Worm (Caenorhabditis elegans): Measurements from ENCODE around the gene R08F11.1.

Gene R08F11.1

DNA sequence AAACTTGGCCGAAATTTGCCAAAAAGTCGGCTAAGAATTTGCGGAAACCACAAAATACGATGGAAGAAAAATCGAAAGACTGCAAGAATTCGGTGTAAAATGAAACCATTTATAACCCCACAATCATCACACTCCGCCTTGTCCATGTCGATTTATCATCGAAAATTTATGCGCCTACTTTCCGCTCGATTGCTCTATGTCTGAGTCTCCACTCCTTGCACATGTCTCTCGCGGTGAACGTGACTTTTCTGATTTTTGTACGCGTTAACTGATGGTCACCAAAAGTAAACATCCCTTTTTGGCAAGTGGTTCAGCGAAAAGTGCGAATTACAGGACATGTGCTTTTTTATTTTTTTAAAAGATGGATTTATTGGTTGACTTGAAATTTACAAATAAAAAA, 7.1 kb downstream of the R08F11.1 start:
- TF ChIP-seq eor-1 (tag; optimal IDR thresholded peaks at IDR 0.05) = no peak
- no peak for TF ChIP-seq nhr-67 (tag; optimal IDR thresholded peaks at IDR 0.05)
- TF ChIP-seq ama-1 (optimal IDR thresholded peaks at IDR 0.05) = no peak
- no peak for TF ChIP-seq hmg-11 (tag; optimal IDR thresholded peaks at IDR 0.05)
- no peak for TF ChIP-seq snpc-4 (tag; optimal IDR thresholded peaks at IDR 0.05)
- TF ChIP-seq pha-4 (tag; optimal IDR thresholded peaks at IDR 0.05) = peak; percentile 71
- TF ChIP-seq elt-2 (tag; optimal IDR thresholded peaks at IDR 0.05) = peak; percentile 62
- no peak for TF ChIP-seq ceh-16 (tag; optimal IDR thresholded peaks at IDR 0.05)
- peak; percentile 91 for TF ChIP-seq pqm-1 (tag; optimal IDR thresholded peaks at IDR 0.05)
- no peak for TF ChIP-seq nhr-76 (tag; optimal IDR thresholded peaks at IDR 0.05)
- no peak for TF ChIP-seq ztf-11 (tag; optimal IDR thresholded peaks at IDR 0.05)
- no peak for TF ChIP-seq ceh-28 (tag; optimal IDR thresholded peaks at IDR 0.05)
- TF ChIP-seq unc-39 (tag; optimal IDR thresholded peaks at IDR 0.05) = no peak

- TF ChIP-seq aly-2 (tag; optimal IDR thresholded peaks at IDR 0.05) = no peak
- no peak for TF ChIP-seq ztf-4 (tag; optimal IDR thresholded peaks at IDR 0.05)
- no peak for TF ChIP-seq mdl-1 (tag; optimal IDR thresholded peaks at IDR 0.05)
- TF ChIP-seq nhr-25 (tag; optimal IDR thresholded peaks at IDR 0.05) = no peak
- no peak for TF ChIP-seq nhr-11 (tag; optimal IDR thresholded peaks at IDR 0.05)
Measured at ce11 chrV:3776086-3776589, 7.9 kb downstream of the R08F11.1 start, which contains the start of gene cysl-3. cysl-3 (minus strand) TSS chrV:3776136.

DNA sequence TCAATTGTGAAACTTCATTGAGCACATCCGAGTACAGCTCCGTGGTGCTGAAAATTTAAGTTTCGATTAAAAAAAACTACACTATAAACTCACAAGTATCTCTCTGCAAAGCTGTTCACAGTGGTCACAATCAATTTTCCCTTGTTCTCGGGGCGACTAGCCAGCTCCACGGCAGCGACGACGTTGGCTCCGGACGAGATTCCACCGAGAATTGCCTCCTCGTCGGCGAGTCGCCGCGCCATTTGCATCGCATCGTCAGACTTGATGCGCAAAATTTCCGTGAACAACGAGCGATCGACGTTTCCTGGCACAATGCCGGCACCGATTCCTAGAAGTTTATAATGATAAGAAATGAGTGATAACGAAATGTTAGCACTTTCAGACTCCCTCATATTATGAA, 9.4 kb downstream of the R08F11.1 start:
- TF ChIP-seq ceh-82 (tag; optimal IDR thresholded peaks at IDR 0.05) (no peak), aly-2 (tag; optimal IDR thresholded peaks at IDR 0.05) (no peak), nhr-12 (tag; optimal IDR thresholded peaks at IDR 0.05) (no peak), ama-1 (optimal IDR thresholded peaks at IDR 0.05) (peak; percentile 78), elt-2 (tag; optimal IDR thresholded peaks at IDR 0.05) (peak; percentile 19), pqm-1 (tag; optimal IDR thresholded peaks at IDR 0.05) (peak; percentile 14), fkh-2 (tag; optimal IDR thresholded peaks at IDR 0.05) (no peak)

ce11 chrV:3773618-3774017, 10.4 kb downstream of the R08F11.1 start:
- no peak for TF ChIP-seq nhr-12 (tag; optimal IDR thresholded peaks at IDR 0.05)
- no peak for TF ChIP-seq nhr-237 (tag; optimal IDR thresholded peaks at IDR 0.05)
- TF ChIP-seq lsy-12 (tag; optimal IDR thresholded peaks at IDR 0.05) = no peak
- no peak for TF ChIP-seq R02D3.7 (tag; optimal IDR thresholded peaks at IDR 0.05)
- no peak for TF ChIP-seq egl-27 (tag; optimal IDR thresholded peaks at IDR 0.05)
- no peak for TF ChIP-seq mml-1 (tag; optimal IDR thresholded peaks at IDR 0.05)
- TF ChIP-seq skn-1 (tag; optimal IDR thresholded peaks at IDR 0.05) = no peak
- TF ChIP-seq pqm-1 (tag; optimal IDR thresholded peaks at IDR 0.05) = no peak

ce11 chrV:3771437-3772256, 12.4 kb downstream of the R08F11.1 start, which contains the start of the genes R08E5.1 and rips-1:
R08E5.1 (minus strand) TSS chrV:3771518.
rips-1 (plus strand) TSS chrV:3772021.
- TF ChIP-seq egl-5 (tag; optimal IDR thresholded peaks at IDR 0.05) = no peak
- no peak for TF ChIP-seq mdl-1 (tag; optimal IDR thresholded peaks at IDR 0.05)
- TF ChIP-seq nhr-43 (tag; optimal IDR thresholded peaks at IDR 0.05; ENCODE audit: poor library complexity, severe bottlenecking) = peak; percentile 42
- no peak for TF ChIP-seq unc-39 (tag; optimal IDR thresholded peaks at IDR 0.05)
- TF ChIP-seq ceh-9 (tag; optimal IDR thresholded peaks at IDR 0.05) = no peak
- TF ChIP-seq fkh-10 (GFP tag; optimal IDR thresholded peaks at IDR 0.05) = no peak
- no peak for TF ChIP-seq elt-2 (tag; optimal IDR thresholded peaks at IDR 0.05)
- peak; percentile 10 for TF ChIP-seq nhr-23 (tag; optimal IDR thresholded peaks at IDR 0.05)
- no peak for TF ChIP-seq R02D3.7 (tag; optimal IDR thresholded peaks at IDR 0.05)
- peak; percentile 22 for TF ChIP-seq nhr-25 (tag; optimal IDR thresholded peaks at IDR 0.05)

- no peak for TF ChIP-seq lin-39 (tag; optimal IDR thresholded peaks at IDR 0.05)
- TF ChIP-seq ceh-9 (tag; optimal IDR thresholded peaks at IDR 0.05) = no peak
- TF ChIP-seq pqm-1 (tag; optimal IDR thresholded peaks at IDR 0.05) = no peak
- no peak for TF ChIP-seq nhr-43 (tag; optimal IDR thresholded peaks at IDR 0.05; ENCODE audit: poor library complexity, severe bottlenecking)
Measured at ce11 chrV:3768270-3768669, 15.7 kb downstream of the R08F11.1 start, which contains the start of gene R08E5.4. R08E5.4 (plus strand) TSS chrV:3768570.

All from whole organism, L3 larva.